Fruit fly (Drosophila melanogaster): ENCODE measurements around the gene veli.

Gene veli

DNA sequence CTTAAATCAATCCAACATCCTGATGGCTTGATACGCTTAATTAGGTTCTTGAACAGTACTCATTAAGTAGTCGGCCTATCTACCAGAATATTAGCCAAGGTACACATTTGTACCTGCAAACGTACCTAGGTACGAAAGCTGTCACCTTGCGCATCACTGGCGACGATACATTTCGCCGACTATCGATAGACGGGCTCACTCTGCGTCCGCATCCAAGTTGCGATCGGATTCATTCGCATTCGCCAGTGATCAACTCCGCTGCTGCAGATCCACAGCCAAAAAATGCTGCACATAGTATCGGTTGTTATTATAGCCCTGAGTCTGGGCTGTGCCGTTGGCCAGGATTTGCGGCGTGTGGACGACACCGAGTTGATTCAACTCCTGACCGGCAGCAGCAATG lies 17.9 kb downstream of the veli start, which contains the start of gene CG11790 (continued):
- TF ChIP-seq CG4318 (GFP tag; optimal IDR thresholded peaks at IDR 0.05): no peak
- TF ChIP-seq CG9139 (GFP tag; optimal IDR thresholded peaks at IDR 0.05): no peak
- no peak for TF ChIP-seq OdsH (GFP tag; optimal IDR thresholded peaks at IDR 0.05)
- TF ChIP-seq Eip93F (GFP tag; optimal IDR thresholded peaks at IDR 0.05): no peak
- TF ChIP-seq CG6276 (GFP tag; optimal IDR thresholded peaks at IDR 0.05): no peak
- no peak for TF ChIP-seq cyc (GFP tag; optimal IDR thresholded peaks at IDR 0.05)
- TF ChIP-seq Eip75B (GFP tag; optimal IDR thresholded peaks at IDR 0.05): peak; percentile 11
- TF ChIP-seq achi (GFP tag; optimal IDR thresholded peaks at IDR 0.05): no peak
- no peak for TF ChIP-seq dac (GFP tag; optimal IDR thresholded peaks at IDR 0.05)
- TF ChIP-seq fkh (GFP tag; optimal IDR thresholded peaks at IDR 0.05): no peak
- no peak for TF ChIP-seq CG7368 (GFP tag; optimal IDR thresholded peaks at IDR 0.05)
- TF ChIP-seq CG8632 (GFP tag; optimal IDR thresholded peaks at IDR 0.05): no peak
- TF ChIP-seq Ets96B (tag; optimal IDR thresholded peaks at IDR 0.05): no peak
- peak; percentile 34 for TF ChIP-seq esn (GFP tag; optimal IDR thresholded peaks at IDR 0.05)
- TF ChIP-seq Hr39 (GFP tag; optimal IDR thresholded peaks at IDR 0.05): no peak
- peak; percentile 22 for TF ChIP-seq Eip78C (GFP tag)
- TF ChIP-seq CG32006 (GFP tag; optimal IDR thresholded peaks at IDR 0.05): no peak
- TF ChIP-seq vri (GFP tag; optimal IDR thresholded peaks at IDR 0.05): no peak
- TF ChIP-seq Blimp-1 (GFP tag; optimal IDR thresholded peaks at IDR 0.05): no peak
- no peak for TF ChIP-seq CG10631 (GFP tag; optimal IDR thresholded peaks at IDR 0.05)
- no peak for TF ChIP-seq CG11762 (GFP tag; optimal IDR thresholded peaks at IDR 0.05; ENCODE audit: insufficient read depth)
- TF ChIP-seq CG31627 (GFP tag; optimal IDR thresholded peaks at IDR 0.05): no peak
- TF ChIP-seq Ets21C (GFP tag; optimal IDR thresholded peaks at IDR 0.05): no peak
- TF ChIP-seq Smox (GFP tag; optimal IDR thresholded peaks at IDR 0.05): no peak
- no peak for TF ChIP-seq CG8119 (GFP tag; IDR thresholded peaks at IDR 0.05)
- TF ChIP-seq net (GFP tag; optimal IDR thresholded peaks at IDR 0.05): no peak

DNA sequence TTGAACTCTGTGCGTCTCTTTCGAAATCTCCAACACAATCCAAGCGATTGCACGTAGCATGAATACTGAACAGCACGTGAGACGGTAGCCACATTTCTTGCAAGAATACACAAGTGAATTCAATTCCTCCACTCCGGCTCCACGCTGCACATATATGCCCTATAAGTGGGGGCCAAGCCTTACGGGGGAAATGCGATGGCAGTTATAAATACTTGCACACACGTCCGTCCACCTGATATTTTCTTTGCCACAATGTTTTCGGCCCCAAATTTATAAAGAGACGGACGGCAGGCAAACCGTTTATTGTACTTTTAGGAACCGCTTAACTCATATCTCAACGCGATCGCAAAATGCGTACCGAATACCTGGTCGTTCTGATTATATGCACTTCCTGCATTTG lies 19.4 kb downstream of the veli start, which contains the start of gene CG11786:
Gene CG11786 (plus strand): TSS at position 301 of the 400 bp plus-strand sequence.
- TF ChIP-seq Blimp-1 (GFP tag; optimal IDR thresholded peaks at IDR 0.05) (peak; percentile 19), CG34406 (GFP tag; optimal IDR thresholded peaks at IDR 0.05) (no peak)

DNA sequence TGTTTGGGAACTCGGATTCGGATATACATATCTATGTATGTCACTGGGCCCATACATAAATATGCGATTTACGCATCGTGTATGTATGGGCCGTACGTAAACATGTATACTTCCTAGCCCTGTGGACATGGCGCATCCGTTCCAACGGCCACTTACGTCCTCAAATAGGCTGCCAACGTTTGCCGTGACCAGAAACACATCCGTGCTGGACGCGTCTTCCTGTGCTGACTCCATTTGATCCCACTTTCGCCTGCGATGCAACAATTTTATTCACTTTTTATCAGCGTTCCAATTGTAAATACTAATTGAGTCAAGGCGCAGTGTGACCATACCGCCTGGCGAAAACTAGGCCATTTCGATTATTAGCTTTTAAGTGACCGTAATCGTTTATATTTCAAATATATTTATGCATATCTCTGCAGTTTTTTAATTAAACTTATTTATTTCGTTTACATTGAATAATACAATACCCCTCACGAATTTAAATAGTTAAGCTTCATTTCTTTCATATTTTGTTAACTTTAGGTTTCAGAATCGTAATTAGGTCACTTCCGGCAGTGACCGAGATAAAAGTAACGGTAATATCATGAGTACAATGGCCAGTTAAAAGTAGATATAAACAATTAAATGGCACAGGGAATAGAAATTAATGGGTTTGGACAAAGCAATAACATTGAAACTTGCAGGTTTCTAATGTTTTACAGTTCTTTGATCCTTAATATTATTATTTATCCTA lies 20.4 kb downstream of the veli start, which contains the start of gene 5PtaseI:
Gene 5PtaseI (minus strand): TSS at position 336 of the 736 bp plus-strand sequence.
- TF ChIP-seq Smox (GFP tag; optimal IDR thresholded peaks at IDR 0.05) (no peak), svp (GFP tag) (no peak), CG31627 (GFP tag; optimal IDR thresholded peaks at IDR 0.05) (no peak), Eip78C (GFP tag) (peak; percentile 50), CG8319 (GFP tag; optimal IDR thresholded peaks at IDR 0.05) (no peak), CG11902 (GFP tag; optimal IDR thresholded peaks at IDR 0.05) (no peak), ss (GFP tag; optimal IDR thresholded peaks at IDR 0.05) (no peak), vri (GFP tag; optimal IDR thresholded peaks at IDR 0.05) (no peak), Ets21C (GFP tag; optimal IDR thresholded peaks at IDR 0.05) (no peak), Ets96B (tag; optimal IDR thresholded peaks at IDR 0.05) (no peak), CG8632 (GFP tag; optimal IDR thresholded peaks at IDR 0.05) (no peak), CG3919 (GFP tag; optimal IDR thresholded peaks at IDR 0.05) (no peak), CG32006 (GFP tag; optimal IDR thresholded peaks at IDR 0.05) (no peak), Met (GFP tag; optimal IDR thresholded peaks at IDR 0.05) (no peak), CG7368 (GFP tag; optimal IDR thresholded peaks at IDR 0.05) (no peak), Eip75B (GFP tag; optimal IDR thresholded peaks at IDR 0.05) (peak; percentile 74)

DNA sequence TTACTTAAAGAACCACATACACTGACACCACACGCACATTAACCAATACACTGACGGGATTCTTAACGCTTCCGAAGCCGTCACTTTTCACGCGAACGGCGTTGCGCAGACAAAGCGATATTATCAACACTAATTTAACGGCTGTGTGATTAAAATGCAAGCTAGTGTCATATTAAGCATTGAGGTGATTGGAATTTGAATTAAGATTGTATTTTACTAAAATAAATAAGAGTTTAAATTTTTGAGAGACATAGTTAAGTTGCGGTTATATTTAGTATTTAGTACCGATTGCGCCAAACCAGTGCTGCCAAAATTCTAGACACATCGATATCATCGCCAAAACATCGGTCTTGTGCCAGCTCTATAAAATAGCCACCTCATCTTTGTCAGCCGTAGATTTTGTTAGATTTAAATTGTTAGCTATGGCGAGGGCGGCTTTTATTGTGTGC lies 26.3 kb downstream of the veli start, which contains the start of the genes Ythdf and bai:
Gene Ythdf (minus strand): TSS at position 222 of the 449 bp plus-strand sequence.
Gene bai (plus strand): TSS at position 347 of the 449 bp plus-strand sequence.
- no peak for TF ChIP-seq Ets21C (GFP tag; optimal IDR thresholded peaks at IDR 0.05)
- no peak for TF ChIP-seq spab (GFP tag; optimal IDR thresholded peaks at IDR 0.05)
- TF ChIP-seq Eip93F (GFP tag; optimal IDR thresholded peaks at IDR 0.05): peak; percentile 35
- no peak for TF ChIP-seq CG3032 (tag; optimal IDR thresholded peaks at IDR 0.05)
- peak; percentile 74 for TF ChIP-seq Sox14 (GFP tag; optimal IDR thresholded peaks at IDR 0.05)
- TF ChIP-seq salr (GFP tag; optimal IDR thresholded peaks at IDR 0.05): no peak
- peak; percentile 44 for TF ChIP-seq lz (GFP tag; optimal IDR thresholded peaks at IDR 0.05)
- TF ChIP-seq esn (GFP tag; optimal IDR thresholded peaks at IDR 0.05): peak; percentile 58
- peak; percentile 42 for TF ChIP-seq CG31627 (GFP tag; optimal IDR thresholded peaks at IDR 0.05)
- TF ChIP-seq Hr38 (GFP tag; optimal IDR thresholded peaks at IDR 0.05): no peak

Data from whole organism, prepupa.